Fruit fly (Drosophila melanogaster) whole organism, embryonic: ENCODE results near the gene CG32036.

Source experiments
- Asciz ChIP-seq: fragments of 200-800 bp; sonication (Bioruptor generic); optimal IDR thresholded peaks from 2 replicates; lab custom pipeline; 2017; ENCODE audit warnings: missing biosample characterization, mild to moderate bottlenecking, missing genetic modification characterization, missing genetic modification reagents
- Atf-2 ChIP-seq: fragments of 200-800 bp; sonication (Bioruptor generic); optimal IDR thresholded peaks from 2 replicates; lab custom pipeline; 2016; ENCODE audit warnings: missing biosample characterization, missing genetic modification characterization
- Bdp1 ChIP-seq: fragments of 200-800 bp; sonication (Bioruptor generic); optimal IDR thresholded peaks from 3 replicates; lab custom pipeline; 2016; ENCODE audit warnings: missing biosample characterization, missing genetic modification characterization
- Bteb2 ChIP-seq: fragments of 200-800 bp; sonication (Bioruptor generic); optimal IDR thresholded peaks from 2 replicates; lab custom pipeline; 2016; ENCODE audit warnings: missing biosample characterization, missing genetic modification characterization
- CG10366 ChIP-seq: fragments of 200-800 bp; sonication (Bioruptor generic); IDR thresholded peaks from 2 replicates; pipeline ENCODE4 v1.3.6; 2022; ENCODE audit warnings: missing biosample characterization, missing genetic modification characterization
- CG10431 ChIP-seq: fragments of 200-800 bp; sonication (Bioruptor generic); optimal IDR thresholded peaks from 3 replicates; lab custom pipeline; 2018; ENCODE audit warnings: missing biosample characterization, mild to moderate bottlenecking, missing genetic modification characterization
- CG11504 ChIP-seq: fragments of 200-800 bp; sonication (Bioruptor generic); optimal IDR thresholded peaks from 3 replicates; lab custom pipeline; 2019; ENCODE audit warnings: missing biosample characterization, mild to moderate bottlenecking, missing genetic modification characterization, moderate library complexity
- CG11560 ChIP-seq: fragments of 200-800 bp; sonication (Bioruptor generic); IDR thresholded peaks from 3 replicates; pipeline ENCODE4 v1.3.6; 2022; ENCODE audit warnings: missing biosample characterization, missing genetic modification characterization
- CG12071 ChIP-seq: fragments of 200-800 bp; sonication (Bioruptor generic); optimal IDR thresholded peaks from 3 replicates; lab custom pipeline; 2018; ENCODE audit warnings: missing biosample characterization, mild to moderate bottlenecking, missing genetic modification characterization
- CG12236 ChIP-seq: fragments of 200-800 bp; sonication (Bioruptor generic); optimal IDR thresholded peaks from 2 replicates; lab custom pipeline; 2016; ENCODE audit warnings: missing biosample characterization, missing genetic modification characterization
- CG1603 ChIP-seq: fragments of 200-800 bp; sonication (Bioruptor generic); optimal IDR thresholded peaks from 2 replicates; lab custom pipeline; 2019; ENCODE audit warnings: missing biosample characterization, mild to moderate bottlenecking, missing genetic modification characterization, moderate library complexity
- CG18599 ChIP-seq: fragments of 200-800 bp; sonication (Bioruptor generic); optimal IDR thresholded peaks from 3 replicates; lab custom pipeline; 2017; ENCODE audit warnings: missing biosample characterization, missing genetic modification characterization, mild to moderate bottlenecking, moderate library complexity, missing genetic modification reagents
- CG18764 ChIP-seq: fragments of 200-800 bp; sonication (Bioruptor generic); optimal IDR thresholded peaks from 3 replicates; lab custom pipeline; 2016; ENCODE audit warnings: missing biosample characterization, missing genetic modification characterization
- CG31441 ChIP-seq: fragments of 200-800 bp; sonication (Bioruptor generic); IDR thresholded peaks from 2 replicates; pipeline ENCODE4 v1.3.6; 2022; ENCODE audit warnings: missing biosample characterization, missing genetic modification characterization
- CG4328 ChIP-seq: fragments of 200-800 bp; sonication (Bioruptor generic); optimal IDR thresholded peaks from 3 replicates; lab custom pipeline; 2017; ENCODE audit warnings: missing biosample characterization, missing genetic modification reagents, missing genetic modification characterization
- CG4820 ChIP-seq: fragments of 200-800 bp; sonication (Bioruptor generic); optimal IDR thresholded peaks from 3 replicates; lab custom pipeline; 2016; ENCODE audit warnings: missing biosample characterization, missing genetic modification characterization
- CG4854 ChIP-seq: fragments of 200-800 bp; sonication (Bioruptor generic); optimal IDR thresholded peaks from 2 replicates; lab custom pipeline; 2016; ENCODE audit warnings: missing biosample characterization, missing genetic modification characterization, inconsistent platforms
- CG5245 ChIP-seq: fragments of 200-800 bp; sonication (Bioruptor generic); optimal IDR thresholded peaks from 3 replicates; lab custom pipeline; 2016; ENCODE audit warnings: missing biosample characterization, missing genetic modification characterization
- CG7271 ChIP-seq: fragments of 200-800 bp; sonication (Bioruptor generic); optimal IDR thresholded peaks from 2 replicates; lab custom pipeline; 2018; ENCODE audit warnings: missing biosample characterization, mild to moderate bottlenecking, missing genetic modification characterization, moderate library complexity
- CG8478 ChIP-seq: fragments of >200 bp; optimal IDR thresholded peaks from 2 replicates; lab custom pipeline; 2018
- CrebB ChIP-seq: fragments of 200-800 bp; sonication (Bioruptor generic); optimal IDR thresholded peaks from 3 replicates; lab custom pipeline; 2018; ENCODE audit warnings: missing biosample characterization, mild to moderate bottlenecking, missing genetic modification characterization
- E2f1 ChIP-seq: fragments of 200-800 bp; sonication (Bioruptor generic); IDR thresholded peaks from 2 replicates; pipeline ENCODE4 v1.3.6; 2022; ENCODE audit warnings: missing biosample characterization, missing genetic modification characterization
- Fer2 ChIP-seq: fragments of 200-800 bp; sonication (Bioruptor generic); optimal IDR thresholded peaks from 2 replicates; lab custom pipeline; 2018; ENCODE audit warnings: missing biosample characterization, mild to moderate bottlenecking, missing genetic modification characterization, moderate library complexity
- Gsc ChIP-seq: fragments of 200-800 bp; sonication (Bioruptor generic); IDR thresholded peaks from 2 replicates; pipeline ENCODE4 v1.3.6; 2022; ENCODE audit warnings: missing biosample characterization, missing genetic modification characterization
- HHEX ChIP-seq: fragments of 200-800 bp; sonication (Bioruptor generic); optimal IDR thresholded peaks from 3 replicates; lab custom pipeline; 2017; ENCODE audit warnings: missing biosample characterization, mild to moderate bottlenecking, missing genetic modification characterization, missing genetic modification reagents
- HLH54F ChIP-seq: fragments of 200-800 bp; sonication (Bioruptor generic); optimal IDR thresholded peaks from 3 replicates; lab custom pipeline; 2016; ENCODE audit warnings: missing biosample characterization, missing genetic modification characterization
- Jarid2 ChIP-seq: fragments of 200-800 bp; sonication (Bioruptor generic); optimal IDR thresholded peaks from 3 replicates; lab custom pipeline; 2017; ENCODE audit warnings: mild to moderate bottlenecking, missing biosample characterization, missing genetic modification reagents, missing genetic modification characterization
- Lpt ChIP-seq: fragments of >200 bp; optimal IDR thresholded peaks from 2 replicates; lab custom pipeline; 2018; ENCODE audit warnings: missing biosample characterization, missing genetic modification characterization
- Oaz ChIP-seq: fragments of 200-800 bp; sonication (Bioruptor generic); IDR thresholded peaks from 2 replicates; pipeline ENCODE4 v1.3.6; 2022; ENCODE audit warnings: missing biosample characterization, missing genetic modification characterization
- Oli ChIP-seq: fragments of 200-800 bp; sonication (Bioruptor generic); optimal IDR thresholded peaks from 2 replicates; lab custom pipeline; 2018; ENCODE audit warnings: missing biosample characterization, mild to moderate bottlenecking, missing genetic modification characterization, moderate library complexity
- Optix ChIP-seq: fragments of 200-800 bp; sonication (Bioruptor generic); IDR thresholded peaks from 3 replicates; pipeline ENCODE4 v1.3.6; 2022; ENCODE audit warnings: missing biosample characterization, missing genetic modification characterization
- Sry-δ ChIP-seq: fragments of 200-800 bp; sonication (Bioruptor generic); optimal IDR thresholded peaks from 2 replicates; lab custom pipeline; 2016; ENCODE audit warnings: missing biosample characterization, missing genetic modification characterization
- Ssrp ChIP-seq: fragments of 200-800 bp; sonication (Bioruptor generic); optimal IDR thresholded peaks from 2 replicates; lab custom pipeline; 2018; ENCODE audit warnings: missing biosample characterization, mild to moderate bottlenecking, missing genetic modification characterization, moderate library complexity
- Vsx1 ChIP-seq: fragments of 200-800 bp; sonication (Bioruptor generic); optimal IDR thresholded peaks from 2 replicates; lab custom pipeline; 2017; ENCODE audit warnings: missing biosample characterization, mild to moderate bottlenecking, missing genetic modification characterization, missing genetic modification reagents
- Xrp1 ChIP-seq: fragments of 200-800 bp; sonication (Bioruptor generic); IDR thresholded peaks from 2 replicates; pipeline ENCODE4 v1.3.6; 2022; ENCODE audit warnings: missing biosample characterization, missing genetic modification characterization
- YL-1 ChIP-seq: fragments of 200-800 bp; sonication (Bioruptor generic); optimal IDR thresholded peaks from 3 replicates; lab custom pipeline; 2017; ENCODE audit warnings: missing biosample characterization, mild to moderate bottlenecking, missing genetic modification characterization
- cato ChIP-seq: fragments of 200-800 bp; sonication (Bioruptor generic); optimal IDR thresholded peaks from 2 replicates; lab custom pipeline; 2016; ENCODE audit warnings: missing biosample characterization, missing genetic modification characterization, borderline replicate concordance
- cg ChIP-seq: fragments of 200-800 bp; sonication (Bioruptor generic); optimal IDR thresholded peaks from 3 replicates; lab custom pipeline; 2019; ENCODE audit warnings: missing biosample characterization, mild to moderate bottlenecking, missing genetic modification characterization, moderate library complexity
- dati ChIP-seq: fragments of 200-800 bp; sonication (Bioruptor generic); IDR thresholded peaks from 2 replicates; pipeline ENCODE4 v1.3.6; 2022; ENCODE audit warnings: missing biosample characterization, missing genetic modification characterization
- ewg ChIP-seq: fragments of 200-800 bp; sonication (Bioruptor generic); optimal IDR thresholded peaks from 3 replicates; lab custom pipeline; 2017; ENCODE audit warnings: mild to moderate bottlenecking, missing biosample characterization, missing genetic modification reagents, missing genetic modification characterization
- eyg ChIP-seq: fragments of 200-800 bp; sonication (Bioruptor generic); optimal IDR thresholded peaks from 3 replicates; lab custom pipeline; 2016; ENCODE audit warnings: missing biosample characterization, missing genetic modification characterization
- fd102C ChIP-seq: fragments of 200-800 bp; sonication (Bioruptor generic); optimal IDR thresholded peaks from 2 replicates; lab custom pipeline; 2018; ENCODE audit warnings: missing biosample characterization, mild to moderate bottlenecking, missing genetic modification characterization, moderate library complexity
- fd3F ChIP-seq: fragments of 200-800 bp; sonication (Bioruptor generic); optimal IDR thresholded peaks from 2 replicates; lab custom pipeline; 2018; ENCODE audit warnings: missing biosample characterization, mild to moderate bottlenecking, missing genetic modification characterization, moderate library complexity
- lilli ChIP-seq: fragments of 200-800 bp; sonication (Bioruptor generic); optimal IDR thresholded peaks from 3 replicates; lab custom pipeline; 2016; ENCODE audit warnings: missing biosample characterization, missing genetic modification characterization
- mirr ChIP-seq: fragments of 200-800 bp; sonication (Bioruptor generic); optimal IDR thresholded peaks from 3 replicates; lab custom pipeline; 2018; ENCODE audit warnings: missing biosample characterization, mild to moderate bottlenecking, missing genetic modification characterization
- otp ChIP-seq: fragments of 200-800 bp; sonication (Bioruptor generic); IDR thresholded peaks from 3 replicates; pipeline ENCODE4, ENCODE4 v1.3.6; 2022; ENCODE audit warnings: missing biosample characterization, missing genetic modification characterization
- pita ChIP-seq: fragments of 200-800 bp; sonication (Bioruptor generic); optimal IDR thresholded peaks from 2 replicates; lab custom pipeline; 2017; ENCODE audit warnings: missing biosample characterization, mild to moderate bottlenecking, missing genetic modification characterization
- sc ChIP-seq, 3 experiments: fragments of >200 bp in 2 of 3; fragments of 200-800 bp in 1 of 3; sonication (Bioruptor generic) in 1 of 3; optimal IDR thresholded peaks; 2 replicates in 2 of 3; 3 replicates in 1 of 3; lab custom pipeline; 2017; ENCODE audit warnings: mild to moderate bottlenecking in 1 of 3, missing biosample characterization in 1 of 3, missing genetic modification characterization in 1 of 3, missing genetic modification reagents in 1 of 3
- stc ChIP-seq: fragments of 200-800 bp; sonication (Bioruptor generic); IDR thresholded peaks from 2 replicates; pipeline ENCODE4 v1.3.6; 2022; ENCODE audit warnings: missing biosample characterization, missing genetic modification characterization

The CG32036 gene

dm6 chr3L:9505007-9505712 lies 16.1 kb upstream of the CG32036 start, which contains the start of gene path (continued):
- TF ChIP-seq CG4854 (GFP tag; lab: Kevin White, UChicago): peak; percentile 20
- TF ChIP-seq eyg (GFP tag; lab: Kevin White, UChicago): no peak
- TF ChIP-seq CG4820: no peak
- TF ChIP-seq CG12071: peak; percentile 19
- no peak for TF ChIP-seq Bteb2 (GFP tag; lab: Kevin White, UChicago)
- TF ChIP-seq CG10366 (GFP tag; lab: Robert Waterston, UW): peak; percentile 16; the same call in 1 of the 2 replicates
- peak; percentile 100 for TF ChIP-seq Jarid2 (GFP tag; lab: Kevin White, UChicago)
- TF ChIP-seq CG18599 (GFP tag; lab: Kevin White, UChicago): peak; percentile 62
- TF ChIP-seq CG4328 (GFP tag; lab: Kevin White, UChicago): no peak
- TF ChIP-seq Optix (GFP tag; lab: Robert Waterston, UW): no peak
- TF ChIP-seq YL-1 (GFP tag; lab: Kevin White, UChicago): peak; percentile 4
- peak; percentile 13 for TF ChIP-seq ewg
- no peak for TF ChIP-seq Vsx1
- no peak for TF ChIP-seq Bdp1 (GFP tag; lab: Kevin White, UChicago)
- TF ChIP-seq CG7271 (tag; lab: Kevin White, UChicago): no peak
- no peak for TF ChIP-seq fd102C (GFP tag; lab: Kevin White, UChicago)
- TF ChIP-seq Oli (tag; lab: Kevin White, UChicago): peak; percentile 33
- no peak for TF ChIP-seq sc (optimal IDR thresholded peaks at IDR 0.05; lab: Kevin White, UChicago)
- no peak for TF ChIP-seq sc (GFP tag; optimal IDR thresholded peaks at IDR 0.05; lab: Kevin White, UChicago)
- no peak for TF ChIP-seq cato
- no peak for TF ChIP-seq CG12236 (GFP tag; lab: Kevin White, UChicago)
- TF ChIP-seq Fer2 (tag; lab: Kevin White, UChicago): no peak
- TF ChIP-seq CG10431: peak; percentile 2
- peak; percentile 84 for TF ChIP-seq CG31441 (GFP tag; lab: Robert Waterston, UW)
- peak; percentile 50; the same call in 1 of the 3 replicates for TF ChIP-seq otp (GFP tag; lab: Robert Waterston, UW)
- TF ChIP-seq pita: no peak
- TF ChIP-seq Xrp1 (GFP tag; lab: Robert Waterston, UW): peak; percentile 48; the same call in 1 of the 2 replicates
- no peak for TF ChIP-seq CG8478 (lab: Kevin White, UChicago)
- no peak; the same call in 1 of the 2 replicates for TF ChIP-seq E2f1 (GFP tag; lab: Robert Waterston, UW)
- peak; percentile 71 for TF ChIP-seq CG11504 (tag; lab: Kevin White, UChicago)
- no peak for TF ChIP-seq Atf-2 (GFP tag; lab: Kevin White, UChicago)
- no peak for TF ChIP-seq Oaz (GFP tag; lab: Robert Waterston, UW)
- no peak for TF ChIP-seq fd3F (GFP tag; lab: Kevin White, UChicago)
- no peak for TF ChIP-seq CG18764 (GFP tag; lab: Kevin White, UChicago)
- TF ChIP-seq cg: no peak
- TF ChIP-seq Asciz: peak; percentile 46
- TF ChIP-seq mirr (GFP tag; lab: Kevin White, UChicago): peak; percentile 50
- TF ChIP-seq CG1603: peak; percentile 20
- TF ChIP-seq stc (GFP tag; lab: Robert Waterston, UW): no peak
- no peak for TF ChIP-seq dati (GFP tag; lab: Robert Waterston, UW)
- TF ChIP-seq HHEX (GFP tag; lab: Kevin White, UChicago): no peak
- no peak for TF ChIP-seq CG11560 (tag; lab: Robert Waterston, UW)
- TF ChIP-seq lilli (GFP tag; lab: Kevin White, UChicago): peak; percentile 24
- TF ChIP-seq CG5245 (GFP tag; lab: Kevin White, UChicago): no peak
- TF ChIP-seq Gsc (GFP tag; lab: Robert Waterston, UW): no peak
- no peak for TF ChIP-seq CrebB (tag; lab: Kevin White, UChicago)
- no peak for TF ChIP-seq Ssrp (tag; lab: Kevin White, UChicago)
- no peak for TF ChIP-seq Lpt (GFP tag; lab: Kevin White, UChicago)
- TF ChIP-seq Sry-δ (GFP tag; lab: Kevin White, UChicago): no peak
- TF ChIP-seq HLH54F (GFP tag; lab: Kevin White, UChicago): no peak
